Fruit fly (Drosophila melanogaster): ENCODE data around the gene CG40485.

dm6 chrX:23011859-23012258 is 49.7 kb upstream of the CG40485 start:
- TF ChIP-seq fd96Ca (GFP tag; IDR thresholded peaks at IDR 0.05) (no peak), CG8159 (tag; optimal IDR thresholded peaks at IDR 0.05) (no peak), D1 (tag; optimal IDR thresholded peaks at IDR 0.05) (no peak), CG15710 (tag; optimal IDR thresholded peaks at IDR 0.05) (no peak), Pif1B (GFP tag; optimal IDR thresholded peaks at IDR 0.05) (no peak), CG14655 (GFP tag; optimal IDR thresholded peaks at IDR 0.05) (no peak), EcR (GFP tag; optimal IDR thresholded peaks at IDR 0.05) (no peak), CG8301 (tag; optimal IDR thresholded peaks at IDR 0.05) (no peak)
